Worm (Caenorhabditis elegans): ENCODE data around the gene pals-26.

DNA sequence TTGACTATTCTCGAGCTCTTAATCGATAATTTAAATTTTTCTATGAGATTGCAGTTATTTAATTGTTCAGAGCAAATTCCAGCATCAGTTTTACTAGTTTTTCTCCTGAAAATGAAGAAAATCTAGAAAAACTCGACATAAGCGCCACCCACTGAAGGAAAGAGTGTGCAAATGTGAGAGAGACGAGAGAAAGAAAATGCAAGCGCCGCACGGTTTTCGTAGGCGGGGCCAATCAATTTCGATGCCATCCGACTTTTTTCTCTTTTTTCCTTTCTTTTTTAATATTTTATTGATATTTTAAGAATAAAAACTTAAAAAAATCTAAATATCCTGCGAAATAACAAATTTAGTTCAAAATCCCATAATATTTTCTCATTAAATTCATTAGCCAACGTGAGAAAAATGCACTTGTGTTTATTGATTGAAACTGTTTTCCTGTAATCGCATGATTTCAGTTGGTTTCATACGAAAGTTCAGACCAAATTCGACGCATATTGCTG is 42.4 kb upstream of the pals-26 start, which contains the start of gene cdk-12:
- TF ChIP-seq aly-1 (tag; optimal IDR thresholded peaks at IDR 0.05) (no peak), F13C5.2 (tag; optimal IDR thresholded peaks at IDR 0.05) (peak; percentile 11), pes-1 (GFP tag; IDR thresholded peaks at IDR 0.05) (no peak), ceh-13 (GFP tag; optimal IDR thresholded peaks at IDR 0.05) (no peak), flt-1 (GFP tag; IDR thresholded peaks at IDR 0.05) (no peak), ama-1 (optimal IDR thresholded peaks at IDR 0.05) (no peak), hmbx-1 (tag; optimal IDR thresholded peaks at IDR 0.05) (no peak)

All from whole organism, early embryonic.